ENCODE assay signal across 1 fruit fly cellular context in genomic region chr3L:180262-180543, dm6.
TF ChIP-seq lines count a peak whose summit lies in the region.

No protein-coding gene starts in this region.

TF ChIP-seq in whole organism, embryonic, 481 proteins besides CTCF, POLR2A, EP300 and RAD21 (continued from another document):
- TF ChIP-seq zen2 (GFP tag; IDR thresholded peaks at IDR 0.05; lab: Robert Waterston, UW; ENCODE audit: partially characterized antibody) (no peak), Side (GFP tag; optimal IDR thresholded peaks at IDR 0.05; lab: Kevin White, UChicago) (no peak), Jarid2 (GFP tag; optimal IDR thresholded peaks at IDR 0.05; lab: Kevin White, UChicago) (peak; percentile 75), gce (GFP tag; IDR thresholded peaks at IDR 0.05; lab: Robert Waterston, UW) (no peak), E2f2 (GFP tag; IDR thresholded peaks at IDR 0.05; lab: Robert Waterston, UW) (no peak), gro (GFP tag; optimal IDR thresholded peaks at IDR 0.05; lab: Kevin White, UChicago) (no peak), pita (GFP tag; optimal IDR thresholded peaks at IDR 0.05; lab: Kevin White, UChicago) (no peak), CG15011 (GFP tag; optimal IDR thresholded peaks at IDR 0.05; lab: Kevin White, UChicago) (no peak), Trl (optimal IDR thresholded peaks at IDR 0.05; lab: Kevin White, UChicago) (peak in 1 of 2 experiments; percentile 27), Trl (GFP tag; optimal IDR thresholded peaks at IDR 0.05; lab: Kevin White, UChicago) (no peak), caup (GFP tag; optimal IDR thresholded peaks at IDR 0.05; lab: Kevin White, UChicago; ENCODE audit: severe bottlenecking) (peak; percentile 6), schlank (tag; optimal IDR thresholded peaks at IDR 0.05; lab: Kevin White, UChicago) (no peak), bab2 (GFP tag; optimal IDR thresholded peaks at IDR 0.05; lab: Kevin White, UChicago) (no peak), Opbp (GFP tag; IDR thresholded peaks at IDR 0.05; lab: Robert Waterston, UW; ENCODE audit: partially characterized antibody) (peak; percentile 34; the same call in 1 of the 3 replicates), chm (GFP tag; IDR thresholded peaks at IDR 0.05; lab: Robert Waterston, UW) (0 out of 2 replicates have a peak, but pooled peaks have one; percentile 45), CG11085 (GFP tag; IDR thresholded peaks at IDR 0.05; lab: Robert Waterston, UW) (no peak), Dfd (GFP tag; optimal IDR thresholded peaks at IDR 0.05; lab: Kevin White, UChicago) (no peak), CG4730 (GFP tag; IDR thresholded peaks at IDR 0.05; lab: Robert Waterston, UW) (no peak), rib (GFP tag; IDR thresholded peaks at IDR 0.05; lab: Robert Waterston, UW) (no peak), salm (tag; optimal IDR thresholded peaks at IDR 0.05; lab: Kevin White, UChicago) (no peak), CG8944 (GFP tag; optimal IDR thresholded peaks at IDR 0.05; lab: Kevin White, UChicago) (no peak), scrt (GFP tag; optimal IDR thresholded peaks at IDR 0.05; lab: Kevin White, UChicago) (no peak), CG8290 (GFP tag; optimal IDR thresholded peaks at IDR 0.05; lab: Kevin White, UChicago) (no peak), CG8290 (tag; optimal IDR thresholded peaks at IDR 0.05; lab: Kevin White, UChicago) (peak in 1 of 2 experiments; percentile 17), D19B (GFP tag; optimal IDR thresholded peaks at IDR 0.05; lab: Kevin White, UChicago) (no peak), seq (GFP tag; IDR thresholded peaks at IDR 0.05; lab: Robert Waterston, UW) (no peak), hth (optimal IDR thresholded peaks at IDR 0.05; lab: Kevin White, UChicago) (no peak), tna (GFP tag; IDR thresholded peaks at IDR 0.05; lab: Robert Waterston, UW; ENCODE audit: partially characterized antibody) (no peak), run (tag; optimal IDR thresholded peaks at IDR 0.05; lab: Kevin White, UChicago) (no peak), Ada2b (GFP tag; IDR thresholded peaks at IDR 0.05; lab: Robert Waterston, UW) (no peak), Tbp (GFP tag; optimal IDR thresholded peaks at IDR 0.05; lab: Kevin White, UChicago) (no peak), CG42726 (GFP tag; IDR thresholded peaks at IDR 0.05; lab: Robert Waterston, UW; ENCODE audit: partially characterized antibody) (0 out of 2 replicates have a peak, but pooled peaks have one; percentile 42), CG16779 (GFP tag; IDR thresholded peaks at IDR 0.05; lab: Robert Waterston, UW) (peak; percentile 41; the same call in 1 of the 2 replicates), Atf3 (GFP tag; optimal IDR thresholded peaks at IDR 0.05; lab: Kevin White, UChicago) (no peak), chinmo (GFP tag; IDR thresholded peaks at IDR 0.05; lab: Robert Waterston, UW; ENCODE audit: partially characterized antibody) (0 out of 4 replicates have a peak, but pooled peaks have one; percentile 3), CG7357 (GFP tag; IDR thresholded peaks at IDR 0.05; lab: Robert Waterston, UW) (no peak), MBD-R2 (GFP tag; IDR thresholded peaks at IDR 0.05; lab: Robert Waterston, UW) (no peak), Sin3A (optimal IDR thresholded peaks at IDR 0.05; lab: Kevin White, UChicago) (no peak), CG8478 (optimal IDR thresholded peaks at IDR 0.05; lab: Kevin White, UChicago) (no peak), CG3847 (GFP tag; IDR thresholded peaks at IDR 0.05; lab: Robert Waterston, UW) (no peak)
